Fruit fly (Drosophila melanogaster) S2 (cell line): ENCODE measurements around the gene CG32669.
A peak's percentile ranks its signal among the peaks of the same experiment; 100 is the strongest.

ENCODE experiments used
- CG8478 ChIP-seq: fragments of >200 bp; optimal IDR thresholded peaks from 2 replicates; lab custom pipeline; 2018
- CTCF ChIP-seq, 2 experiments: fragments of >200 bp; optimal IDR thresholded peaks; 2 replicates each; lab custom pipeline; 2018

Gene CG32669

DNA sequence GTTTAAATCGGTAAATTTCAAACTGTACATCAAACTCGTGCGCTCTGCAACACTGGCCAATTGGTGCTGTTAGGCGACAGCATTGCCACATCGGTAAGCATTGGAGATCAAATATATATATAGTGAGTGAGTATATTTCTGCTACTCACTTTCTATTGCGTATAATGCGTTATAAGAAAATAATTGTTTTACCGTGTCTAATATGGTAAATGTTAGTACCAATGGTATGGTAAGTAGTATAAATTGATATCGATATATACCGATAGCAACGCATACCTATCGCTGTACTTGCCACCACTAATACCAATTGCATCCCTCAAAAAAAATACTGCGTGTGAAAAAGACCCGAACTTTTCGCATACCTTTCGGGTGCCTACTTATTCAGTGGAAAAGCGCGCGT, 12.5 kb upstream of the CG32669 start, which contains the start of the genes sofe and CG2186:
sofe (minus strand) TSS at position 38 of the 400 bp plus-strand sequence.
CG2186 (plus strand) TSS at position 280 of the 400 bp plus-strand sequence.
- TF ChIP-seq CTCF (optimal IDR thresholded peaks at IDR 0.05; lab: Kevin White, UChicago) (peak in 1 of 2 experiments; percentile 23), CG8478 (no peak)

DNA sequence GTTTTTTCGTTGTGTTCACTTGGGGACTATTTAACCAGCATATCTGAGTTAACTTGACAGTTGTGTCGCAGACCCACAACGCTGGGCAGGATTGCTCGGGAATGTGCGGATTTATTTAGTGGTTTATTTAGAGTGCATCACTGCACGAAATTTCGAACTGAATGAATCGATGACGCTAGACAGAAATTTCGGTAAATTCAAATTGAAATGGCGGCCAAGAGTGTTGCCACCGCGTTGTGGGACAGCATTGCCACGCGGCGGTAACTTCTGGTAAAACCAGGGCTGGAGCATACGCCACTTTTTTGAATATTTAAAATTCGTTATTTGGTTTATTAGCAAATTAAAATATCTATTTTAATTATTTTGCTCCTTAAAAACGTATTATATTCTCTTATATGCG, 9.8 kb upstream of the CG32669 start, which contains the start of gene feo:
feo (minus strand) TSS at position 184 of the 400 bp plus-strand sequence.
- no peak for TF ChIP-seq CG8478
- peak in 1 of 2 experiments; percentile 25 for TF ChIP-seq CTCF (optimal IDR thresholded peaks at IDR 0.05; lab: Kevin White, UChicago)

DNA sequence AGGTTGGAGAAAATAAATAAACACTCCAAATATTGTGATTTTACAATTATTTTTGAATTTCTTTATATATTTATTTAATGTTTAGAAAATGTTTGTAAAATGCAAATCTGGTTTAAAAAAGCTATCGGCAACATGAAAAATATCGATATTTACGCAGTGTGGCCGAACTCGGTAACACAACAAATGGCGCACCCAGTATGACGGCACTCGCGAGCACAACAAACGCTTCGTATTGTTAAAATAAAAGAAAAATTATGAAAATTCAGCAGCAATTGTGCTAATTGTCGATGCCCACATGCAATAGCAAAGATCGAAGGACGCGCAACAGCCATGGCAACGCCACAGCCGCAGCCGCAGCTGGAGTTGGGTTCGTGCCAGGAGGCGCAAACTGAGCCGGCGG, 3.7 kb upstream of the CG32669 start, which contains the start of gene CG2202:
CG2202 (plus strand) TSS at position 193 of the 400 bp plus-strand sequence.
- no peak for TF ChIP-seq CG8478
- no peak for TF ChIP-seq CTCF (optimal IDR thresholded peaks at IDR 0.05; lab: Kevin White, UChicago)

DNA sequence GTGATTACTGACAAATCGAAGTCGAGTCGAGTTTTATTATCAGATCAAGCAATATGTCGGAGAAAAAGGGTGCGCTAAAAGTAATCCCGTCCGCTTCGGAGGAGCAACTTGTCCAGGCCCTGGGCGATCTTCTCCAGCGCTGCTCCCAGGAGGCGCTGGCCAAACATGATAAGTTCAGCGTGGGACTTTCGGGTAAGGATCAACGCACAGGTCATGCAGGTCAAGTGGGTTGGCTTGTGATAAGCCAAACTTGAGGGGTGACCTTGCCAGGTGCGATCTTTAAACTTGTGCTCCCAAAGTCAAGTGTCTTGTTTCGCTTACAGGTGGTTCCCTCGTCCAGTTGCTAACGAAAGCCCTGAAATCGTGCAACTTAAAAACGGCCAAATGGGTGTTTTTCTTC, 2.6 kb upstream of the CG32669 start:
- TF ChIP-seq CG8478, result no peak
- TF ChIP-seq CTCF (optimal IDR thresholded peaks at IDR 0.05; lab: Kevin White, UChicago), result no peak

DNA sequence GAGAGGGAATG, 2.4 kb upstream of the CG32669 start, which contains the start of gene Pgls:
Pgls (plus strand) TSS at position 3 of the 11 bp plus-strand sequence.
- TF ChIP-seq CG8478, result no peak

DNA sequence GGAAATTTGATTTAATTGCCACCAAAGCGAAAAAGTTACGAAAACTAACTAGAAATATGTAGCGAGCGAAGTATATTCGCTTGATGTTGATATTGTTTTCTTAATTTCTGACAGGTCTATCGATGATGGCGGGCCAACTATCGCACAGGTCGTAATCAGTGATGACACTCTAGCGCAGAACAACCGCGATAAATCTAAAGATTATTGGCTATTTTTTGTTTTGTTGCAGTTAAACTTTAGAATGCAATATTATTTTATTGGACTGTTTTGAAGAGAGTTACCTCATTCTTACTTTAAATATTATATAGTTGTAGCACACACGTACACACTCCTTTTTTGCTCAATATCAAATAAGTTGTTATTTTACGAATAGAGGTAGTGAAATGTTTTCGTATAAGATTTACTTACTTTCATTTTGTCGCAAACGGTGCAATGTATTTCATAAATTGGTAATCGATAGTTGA, 2.1 kb upstream of the CG32669 start, which contains the start of gene sbr:
sbr (minus strand) TSS at position 121 of the 464 bp plus-strand sequence.
- TF ChIP-seq CTCF (optimal IDR thresholded peaks at IDR 0.05; lab: Kevin White, UChicago), result no peak
- no peak for TF ChIP-seq CG8478

DNA sequence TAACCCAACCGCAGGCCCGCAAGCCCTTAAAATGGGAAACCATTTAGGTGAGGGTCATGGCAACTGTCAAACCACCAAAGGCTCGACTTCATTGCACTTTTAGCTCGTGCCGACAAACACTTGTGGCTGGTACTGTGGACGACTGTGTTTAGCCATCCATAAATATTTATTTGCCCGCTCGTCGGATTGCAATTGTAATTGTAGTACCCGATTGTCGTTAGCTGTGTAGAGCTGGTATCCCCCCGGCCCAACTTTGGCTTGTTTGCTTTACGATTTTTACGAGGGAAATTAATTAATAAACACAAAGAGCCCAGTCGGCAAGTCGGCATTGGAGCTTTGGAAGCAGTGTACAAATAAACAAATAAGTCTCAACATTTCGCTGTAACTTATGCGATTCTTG, 375 bp upstream of the CG32669 start:
- no peak for TF ChIP-seq CG8478
- no peak for TF ChIP-seq CTCF (optimal IDR thresholded peaks at IDR 0.05; lab: Kevin White, UChicago)

DNA sequence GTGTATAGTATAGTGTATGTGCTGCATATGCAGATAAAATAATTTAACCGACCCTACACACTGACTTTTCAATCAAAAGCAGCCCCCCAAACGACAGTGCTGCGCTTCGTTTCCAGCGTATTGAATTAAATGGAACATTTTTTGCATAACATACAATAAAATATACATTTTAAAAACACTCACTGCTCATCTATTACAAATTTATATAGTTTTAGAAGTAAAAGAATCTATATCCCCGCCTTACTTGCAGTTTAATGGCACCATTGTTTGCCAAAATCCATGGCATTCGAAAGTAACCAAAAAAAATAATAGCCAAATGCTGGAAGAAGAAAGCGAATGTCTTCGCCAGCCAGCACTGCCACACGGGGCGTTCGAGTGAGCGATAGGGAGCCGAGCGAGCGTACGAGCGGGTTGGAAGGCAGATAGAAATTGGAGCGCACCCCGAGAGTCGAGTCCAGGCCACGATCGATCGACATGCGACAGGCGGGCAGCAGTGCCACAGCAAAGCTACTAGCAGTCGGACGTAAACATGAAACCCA, 3.1 kb downstream of the CG32669 start, which contains the start of gene CG15209:
CG15209 (plus strand) TSS at position 489 of the 539 bp plus-strand sequence.
- TF ChIP-seq CG8478 (no peak), CTCF (optimal IDR thresholded peaks at IDR 0.05; lab: Kevin White, UChicago) (no peak)

DNA sequence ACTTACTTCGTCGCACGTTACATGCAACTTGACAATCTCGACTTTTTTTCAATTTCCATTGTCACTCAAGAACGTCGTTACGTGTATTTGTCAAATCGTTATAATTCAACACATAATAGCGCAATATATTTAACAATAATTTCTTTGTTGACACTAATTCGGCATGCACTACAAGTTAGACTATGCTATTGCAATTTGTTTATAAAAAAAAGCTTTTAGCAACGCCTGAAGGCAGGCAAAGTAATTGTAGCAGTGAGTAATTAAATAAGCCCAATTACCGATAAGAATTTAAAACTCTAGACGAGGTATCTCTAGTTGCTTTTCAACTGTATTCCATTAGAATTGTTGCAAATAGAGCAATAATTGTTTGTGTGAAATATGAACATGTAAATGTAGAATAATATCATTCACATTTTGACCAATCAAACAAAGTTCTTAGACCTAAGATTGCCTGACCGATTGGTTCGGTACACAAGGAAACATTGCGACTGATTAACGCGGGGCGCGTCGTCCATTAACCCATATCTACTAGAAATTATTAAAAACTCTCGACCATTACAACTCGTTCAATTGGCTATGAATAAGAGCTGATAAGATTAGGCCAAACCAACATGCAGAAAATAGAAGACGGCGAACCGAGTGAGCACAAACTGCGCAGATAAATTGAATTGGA, 3.9 kb downstream of the CG32669 start:
- TF ChIP-seq CG8478 (no peak), CTCF (optimal IDR thresholded peaks at IDR 0.05; lab: Kevin White, UChicago) (no peak)

DNA sequence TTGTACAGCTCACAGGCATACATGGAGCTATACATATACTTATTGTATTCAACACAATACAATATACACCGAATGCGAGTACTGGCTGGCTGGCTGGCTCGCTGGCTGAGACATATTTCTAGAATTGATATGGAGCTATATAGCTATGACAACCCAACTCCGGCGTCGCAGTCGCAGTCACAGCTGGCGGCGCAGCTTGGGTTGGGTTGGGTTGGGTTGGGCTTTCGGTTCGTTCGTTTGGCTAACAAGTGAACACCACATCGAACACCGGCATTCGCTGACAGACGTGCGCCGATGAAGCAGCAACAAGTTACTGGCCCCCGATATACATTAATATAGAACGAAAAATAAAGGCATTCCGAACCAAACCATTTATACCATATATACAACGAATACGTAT, 5.9 kb downstream of the CG32669 start, which contains the start of gene CG15210:
CG15210 (plus strand) TSS at position 269 of the 400 bp plus-strand sequence.
- TF ChIP-seq CTCF (optimal IDR thresholded peaks at IDR 0.05; lab: Kevin White, UChicago) (no peak), CG8478 (no peak)

DNA sequence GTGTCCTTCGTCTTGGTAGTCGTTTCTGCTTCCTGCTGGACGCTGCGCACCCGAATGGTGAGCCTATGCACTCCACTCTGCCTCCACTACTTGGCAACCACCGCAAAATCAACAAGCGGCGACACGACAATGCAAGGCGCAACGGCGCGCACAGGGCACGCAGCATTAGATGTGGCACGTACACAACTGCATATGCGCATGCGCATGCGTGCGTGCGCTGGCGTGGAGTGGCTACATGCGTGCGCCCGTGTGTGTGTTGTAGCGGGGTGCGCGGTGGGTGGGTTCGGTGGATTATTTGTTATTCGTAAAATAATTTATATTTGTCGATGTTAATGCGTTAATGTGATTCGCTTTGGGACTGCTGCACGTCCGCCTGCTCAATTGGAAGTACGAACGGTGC, 9.2 kb downstream of the CG32669 start:
- TF ChIP-seq CTCF (optimal IDR thresholded peaks at IDR 0.05; lab: Kevin White, UChicago) (no peak), CG8478 (no peak)

DNA sequence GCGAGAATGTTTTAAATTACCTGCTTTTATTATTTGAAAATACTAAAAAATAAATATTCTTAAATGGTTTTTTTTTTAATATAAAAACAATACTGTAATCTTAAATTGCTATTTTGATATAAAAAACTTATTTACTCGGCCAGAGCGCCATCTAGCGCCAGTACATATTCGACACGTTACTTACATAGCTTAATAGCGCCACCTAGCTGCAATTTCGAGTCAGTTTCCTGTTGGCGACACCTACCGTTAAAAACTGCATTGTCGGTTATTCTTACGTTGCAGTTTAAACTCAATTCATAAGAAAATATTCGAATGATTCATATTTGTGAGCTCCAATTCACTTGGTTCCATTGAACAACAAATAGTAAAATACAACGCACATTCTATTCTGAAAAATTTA, 12.5 kb downstream of the CG32669 start:
- TF ChIP-seq CG8478 (no peak), CTCF (optimal IDR thresholded peaks at IDR 0.05; lab: Kevin White, UChicago) (peak; percentile 94 to 98)

DNA sequence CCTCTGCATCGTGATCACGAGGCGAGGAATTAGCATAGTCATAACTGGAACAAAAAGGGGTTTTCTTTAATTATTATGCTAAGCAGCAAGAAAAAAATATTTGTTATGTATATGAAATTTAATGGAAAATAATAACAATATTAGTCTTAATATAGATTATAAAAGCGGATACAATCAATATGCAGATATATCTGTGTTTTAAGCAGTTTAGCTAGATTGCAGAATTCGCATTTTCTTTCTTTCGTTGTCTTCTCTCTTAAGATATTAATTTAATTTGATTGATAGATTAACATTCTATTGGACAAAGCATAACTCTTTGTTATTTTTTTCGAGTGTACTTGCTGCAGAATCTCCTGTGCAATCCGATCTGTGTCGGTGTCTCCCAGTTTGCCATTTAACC, 17.6 kb downstream of the CG32669 start:
- TF ChIP-seq CTCF (optimal IDR thresholded peaks at IDR 0.05; lab: Kevin White, UChicago), result no peak
- no peak for TF ChIP-seq CG8478

DNA sequence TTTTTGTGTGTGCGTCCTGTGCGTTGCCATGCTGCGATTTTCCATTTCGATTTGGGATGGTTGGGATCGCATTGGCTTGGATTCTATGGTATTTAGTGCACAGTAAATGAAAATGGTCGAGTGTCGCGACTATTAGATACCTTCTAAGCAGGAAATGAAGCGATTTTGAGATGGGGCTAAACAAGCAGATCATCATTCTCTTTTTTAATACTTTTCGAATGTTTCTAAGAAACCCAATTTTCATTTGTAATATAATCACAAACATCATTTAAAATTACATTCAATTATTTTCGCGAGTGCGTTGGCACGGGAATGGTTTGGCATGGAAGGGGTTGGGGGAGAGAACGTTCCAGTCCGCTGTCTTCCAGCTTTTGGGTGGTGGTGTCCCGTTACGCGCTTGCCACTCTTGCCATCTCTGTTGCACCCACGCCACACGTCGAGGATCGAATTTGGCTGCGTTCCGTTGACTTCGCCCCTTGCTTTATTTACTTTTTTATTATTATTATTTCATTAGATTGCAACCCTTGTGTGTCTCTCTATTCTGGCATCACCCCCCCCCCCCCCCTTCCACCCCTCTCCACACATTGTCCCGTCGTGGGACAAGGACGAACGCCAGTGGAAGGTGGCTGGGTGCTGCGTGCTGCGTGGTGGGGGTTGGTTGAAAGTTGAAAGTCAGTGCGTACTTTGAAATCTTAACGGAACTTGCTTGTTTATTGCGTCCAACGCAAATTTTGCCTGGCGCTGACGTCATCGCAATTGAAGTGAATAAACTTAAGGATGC, 19.3 kb downstream of the CG32669 start:
- TF ChIP-seq CTCF (optimal IDR thresholded peaks at IDR 0.05; lab: Kevin White, UChicago), result no peak
- no peak for TF ChIP-seq CG8478

DNA sequence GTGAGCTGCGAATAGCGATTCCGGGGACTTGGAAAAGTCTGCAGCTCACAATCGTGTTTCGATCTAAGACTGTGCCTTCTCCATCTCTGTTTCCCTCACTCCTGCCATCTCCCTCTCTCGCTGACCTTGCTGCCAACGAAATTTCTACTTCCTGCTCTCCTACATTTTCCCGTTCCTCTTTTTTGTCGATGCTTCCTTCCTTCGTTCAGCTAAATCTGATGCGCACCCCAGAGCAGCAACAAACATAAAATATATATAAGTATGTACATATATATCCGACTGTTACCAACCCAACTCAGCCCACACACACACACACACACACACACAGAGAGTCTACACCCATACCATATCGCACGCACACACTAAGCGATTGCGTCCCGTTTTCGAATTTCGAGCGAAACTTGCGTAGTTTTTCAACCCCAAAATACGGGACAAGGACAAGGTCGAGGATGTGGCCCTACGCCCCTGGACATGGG, 20.6 kb downstream of the CG32669 start, which contains the start of gene Imp:
Imp (minus strand) TSS at position 51 of the 476 bp plus-strand sequence.
- TF ChIP-seq CG8478 (no peak), CTCF (optimal IDR thresholded peaks at IDR 0.05; lab: Kevin White, UChicago) (no peak)

DNA sequence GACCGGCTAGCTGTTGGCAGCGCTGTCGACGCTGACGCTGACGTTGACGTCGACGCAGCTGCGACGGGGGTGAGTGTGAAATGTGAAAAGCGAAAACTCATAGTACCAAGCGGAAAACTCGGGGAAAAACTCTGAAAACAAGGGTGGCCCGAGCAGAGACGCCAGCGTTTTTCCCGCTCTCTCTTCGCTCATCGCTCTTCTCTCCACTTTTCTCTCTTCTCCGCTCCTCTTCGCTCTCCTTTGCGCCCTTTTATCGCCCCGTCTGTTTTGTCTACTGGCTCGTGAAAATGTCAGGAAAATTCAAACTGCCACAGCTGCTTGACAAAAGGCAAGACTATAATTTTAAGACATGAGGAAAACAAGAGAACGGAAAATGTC, 21.5 kb downstream of the CG32669 start:
- no peak for TF ChIP-seq CTCF (optimal IDR thresholded peaks at IDR 0.05; lab: Kevin White, UChicago)
- TF ChIP-seq CG8478, result no peak
